Worm (Caenorhabditis elegans) whole organism, L4 larva: ENCODE data around the gene K09A9.6.

Experiments
- aly-2 ChIP-seq: sonication (generic microtip); optimal IDR thresholded peaks from 2 replicates; lab custom pipeline; 2018; ENCODE audit warnings: missing biosample characterization, missing genetic modification characterization
- ama-1 ChIP-seq: fragments of 150-350 bp; optimal IDR thresholded peaks from 2 replicates; lab custom pipeline; 2014; ENCODE audit warnings: inconsistent platforms, mixed read lengths
- hmg-1.1 ChIP-seq: fragments of 200-800 bp; sonication (Bioruptor generic); IDR thresholded peaks from 2 replicates; pipeline ENCODE4 v1.3.6; 2022; ENCODE audit warnings: missing genetic modification reagents, missing genetic modification characterization, missing compliant biosample characterization
- lim-7 ChIP-seq: fragments of 200-800 bp; sonication (Bioruptor generic); IDR thresholded peaks from 2 replicates; pipeline ENCODE4 v1.3.6; 2022; ENCODE audit warnings: missing genetic modification characterization, missing compliant biosample characterization
- lir-3 ChIP-seq: sonication (generic microtip); optimal IDR thresholded peaks from 2 replicates; lab custom pipeline; 2016; ENCODE audit warnings: mild to moderate bottlenecking, missing genetic modification characterization, missing compliant biosample characterization
- mdl-1 ChIP-seq, 2 experiments: fragments of 150-350 bp in 1 of 2; sonication (generic microtip) in 1 of 2; optimal IDR thresholded peaks; 2 replicates each; lab custom pipeline; 2014 to 2017; ENCODE audit warnings: missing biosample characterization in 2 of 2, missing genetic modification characterization in 2 of 2
- mep-1 ChIP-seq: fragments of 150-350 bp; sonication (generic microtip); optimal IDR thresholded peaks from 3 replicates; lab custom pipeline; 2014; ENCODE audit warnings: missing biosample characterization, missing genetic modification characterization
- zfp-2 ChIP-seq: sonication (generic microtip); optimal IDR thresholded peaks from 2 replicates; lab custom pipeline; 2016; ENCODE audit warnings: mild to moderate bottlenecking, missing genetic modification characterization, missing compliant biosample characterization

- TF ChIP-seq hmg-1.1 (no peak), lim-7 (GFP tag; lab: Robert Waterston, UW) (no peak), ama-1 (no peak), mep-1 (tag; lab: Kevin White, UChicago) (no peak), zfp-2 (no peak), lir-3 (tag; lab: Kevin White, UChicago) (no peak), aly-2 (tag; lab: Kevin White, UChicago) (no peak), mdl-1 (tag; optimal IDR thresholded peaks at IDR 0.05; lab: Kevin White, UChicago) (no peak)
Measured at ce11 chrX:15608593-15608992, 31.6 kb downstream of the K09A9.6 start.
